Worm (Caenorhabditis elegans) whole organism, mixed stage, embryonic: Measurements from ENCODE around the gene rin-1.

Experiments
- ceh-39 ChIP-seq: fragments of 150-350 bp; optimal IDR thresholded peaks from 2 replicates; lab custom pipeline; 2014; ENCODE audit warnings: missing biosample characterization, missing genetic modification characterization
- nhr-237 ChIP-seq: fragments of 150-350 bp; optimal IDR thresholded peaks from 2 replicates; lab custom pipeline; 2014; ENCODE audit warnings: missing biosample characterization, missing genetic modification characterization
- sem-2 ChIP-seq: fragments of 200-800 bp; sonication (Bioruptor generic); optimal IDR thresholded peaks from 2 replicates; lab custom pipeline; 2018; ENCODE audit warnings: mild to moderate bottlenecking, missing genetic modification characterization, missing compliant biosample characterization
- unc-120 ChIP-seq: sonication (generic microtip); optimal IDR thresholded peaks from 2 replicates; lab custom pipeline; 2017; ENCODE audit warnings: missing genetic modification characterization, missing compliant biosample characterization; ENCODE audit not compliant: poor library complexity, severe bottlenecking

DNA sequence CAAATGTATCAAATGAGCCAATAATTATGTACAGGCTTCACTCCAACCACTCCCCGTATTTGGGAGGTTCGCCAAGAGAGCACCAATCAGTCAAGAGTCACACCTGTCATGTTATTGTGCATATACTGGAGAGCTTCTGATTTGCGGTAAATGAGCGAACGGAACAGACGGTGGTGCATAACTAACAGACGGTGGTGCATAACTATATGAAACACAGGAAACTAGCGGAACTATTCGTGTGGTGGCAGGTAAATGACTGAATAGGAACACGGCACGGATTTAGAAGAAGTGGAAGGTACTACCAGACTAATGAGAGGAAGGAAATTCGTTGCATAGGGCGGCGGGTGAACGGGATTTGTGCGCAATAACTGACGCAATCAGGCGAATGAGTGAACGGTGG lies 22.4 kb downstream of the rin-1 start:
- TF ChIP-seq unc-120 (tag; lab: Kevin White, UChicago) (no peak), nhr-237 (tag; lab: Kevin White, UChicago) (no peak), sem-2 (GFP tag; lab: Kevin White, UChicago) (no peak), ceh-39 (tag; lab: Kevin White, UChicago) (no peak)
